Worm (Caenorhabditis elegans): Measurements from ENCODE around the gene B0303.7.

Gene B0303.7

ce11 chrIII:8689655-8690054 lies 3.8 kb upstream of the B0303.7 start, which contains the start of gene B0303.4 (continued):
- TF ChIP-seq ceh-90 (tag; optimal IDR thresholded peaks at IDR 0.05) (no peak), vab-15 (tag; optimal IDR thresholded peaks at IDR 0.05) (no peak), C34B4.2 (tag; optimal IDR thresholded peaks at IDR 0.05) (no peak), snu-23 (GFP tag; optimal IDR thresholded peaks at IDR 0.05) (peak; percentile 74), dpl-1 (GFP tag; optimal IDR thresholded peaks at IDR 0.05) (peak; percentile 46 to 68 (median 51)), dsc-1 (tag; optimal IDR thresholded peaks at IDR 0.05) (peak; percentile 33), rnt-1 (tag; optimal IDR thresholded peaks at IDR 0.05) (peak; percentile 54), sup-37 (GFP tag; optimal IDR thresholded peaks at IDR 0.05) (no peak), nhr-77 (tag; optimal IDR thresholded peaks at IDR 0.05) (no peak), unc-86 (tag; optimal IDR thresholded peaks at IDR 0.05) (no peak), ceh-8 (GFP tag; optimal IDR thresholded peaks at IDR 0.05) (no peak), irx-1 (tag; optimal IDR thresholded peaks at IDR 0.05) (no peak), pqm-1 (tag; optimal IDR thresholded peaks at IDR 0.05) (no peak), nhr-12 (tag; optimal IDR thresholded peaks at IDR 0.05) (no peak), lin-14 (GFP tag; optimal IDR thresholded peaks at IDR 0.05) (peak; percentile 89), C04F5.9 (tag; optimal IDR thresholded peaks at IDR 0.05) (no peak), zip-4 (GFP tag; optimal IDR thresholded peaks at IDR 0.05) (no peak), tlp-1 (tag; optimal IDR thresholded peaks at IDR 0.05) (no peak), ama-1 (optimal IDR thresholded peaks at IDR 0.05) (no peak), egl-27 (tag; optimal IDR thresholded peaks at IDR 0.05) (no peak), Y116A8C.19 (tag; optimal IDR thresholded peaks at IDR 0.05; ENCODE audit: borderline replicate concordance) (no peak), nhr-20 (tag; optimal IDR thresholded peaks at IDR 0.05) (peak; percentile 52), F16B12.6 (tag; optimal IDR thresholded peaks at IDR 0.05) (peak; percentile 83), fkh-10 (GFP tag; optimal IDR thresholded peaks at IDR 0.05) (no peak), nhr-237 (tag; optimal IDR thresholded peaks at IDR 0.05) (no peak), mep-1 (tag; optimal IDR thresholded peaks at IDR 0.05) (peak; percentile 92)

ce11 chrIII:8696680-8697079 lies 3.3 kb downstream of the B0303.7 start:
- peak; percentile 15 for TF ChIP-seq swsn-7 (tag; optimal IDR thresholded peaks at IDR 0.05)
- no peak for TF ChIP-seq ets-5 (GFP tag; IDR thresholded peaks at IDR 0.05)
- TF ChIP-seq nhr-76 (tag; optimal IDR thresholded peaks at IDR 0.05) = no peak
- no peak for TF ChIP-seq lin-13 (GFP tag; optimal IDR thresholded peaks at IDR 0.05)
- peak; percentile 27 to 46 for TF ChIP-seq lin-35 (GFP tag; optimal IDR thresholded peaks at IDR 0.05)
- TF ChIP-seq efl-1 (optimal IDR thresholded peaks at IDR 0.05) = peak; percentile 51 to 55
- TF ChIP-seq efl-1 (GFP tag; optimal IDR thresholded peaks at IDR 0.05 in 1 of 2) = peak; percentile 27 to 79
- no peak for TF ChIP-seq C16A3.4 (tag; optimal IDR thresholded peaks at IDR 0.05)
- peak; percentile 45 for TF ChIP-seq snu-23 (GFP tag; optimal IDR thresholded peaks at IDR 0.05)
- TF ChIP-seq mep-1 (tag; optimal IDR thresholded peaks at IDR 0.05) = peak; percentile 14
- peak in 1 of 2 experiments; percentile 49 for TF ChIP-seq lsy-2 (tag; optimal IDR thresholded peaks at IDR 0.05)
- TF ChIP-seq dpl-1 (GFP tag; optimal IDR thresholded peaks at IDR 0.05) = peak in 1 of 3 experiments; percentile 24
- peak; percentile 13 for TF ChIP-seq rnt-1 (tag; optimal IDR thresholded peaks at IDR 0.05)
- peak; percentile 92 for TF ChIP-seq blmp-1 (tag; optimal IDR thresholded peaks at IDR 0.05)
- TF ChIP-seq nhr-47 (tag; optimal IDR thresholded peaks at IDR 0.05) = peak; percentile 3
- TF ChIP-seq F16B12.6 (tag; optimal IDR thresholded peaks at IDR 0.05) = no peak
- no peak for TF ChIP-seq skn-1 (tag; optimal IDR thresholded peaks at IDR 0.05)
- TF ChIP-seq nhr-71 (tag; optimal IDR thresholded peaks at IDR 0.05) = peak; percentile 23
- peak; percentile 66 for TF ChIP-seq lin-14 (GFP tag; optimal IDR thresholded peaks at IDR 0.05)
- no peak for TF ChIP-seq unc-98 (GFP tag; IDR thresholded peaks at IDR 0.05)
- TF ChIP-seq lir-3 (tag; optimal IDR thresholded peaks at IDR 0.05; ENCODE audit: poor library complexity) = no peak
- peak; percentile 8 for TF ChIP-seq nhr-20 (tag; optimal IDR thresholded peaks at IDR 0.05)
- peak in 1 of 3 experiments; percentile 35 for TF ChIP-seq ceh-82 (tag; optimal IDR thresholded peaks at IDR 0.05)
- no peak for TF ChIP-seq mab-9 (GFP tag; IDR thresholded peaks at IDR 0.05)
- peak; percentile 65 for TF ChIP-seq fkh-8 (tag; optimal IDR thresholded peaks at IDR 0.05)
- no peak for TF ChIP-seq dsc-1 (tag; optimal IDR thresholded peaks at IDR 0.05)
- no peak for TF ChIP-seq jun-1 (tag; optimal IDR thresholded peaks at IDR 0.05)
- TF ChIP-seq fos-1 (tag; optimal IDR thresholded peaks at IDR 0.05) = peak; percentile 42
